Fruit fly (Drosophila melanogaster): ENCODE measurements around the gene CG11626.

CG11626 gene

DNA sequence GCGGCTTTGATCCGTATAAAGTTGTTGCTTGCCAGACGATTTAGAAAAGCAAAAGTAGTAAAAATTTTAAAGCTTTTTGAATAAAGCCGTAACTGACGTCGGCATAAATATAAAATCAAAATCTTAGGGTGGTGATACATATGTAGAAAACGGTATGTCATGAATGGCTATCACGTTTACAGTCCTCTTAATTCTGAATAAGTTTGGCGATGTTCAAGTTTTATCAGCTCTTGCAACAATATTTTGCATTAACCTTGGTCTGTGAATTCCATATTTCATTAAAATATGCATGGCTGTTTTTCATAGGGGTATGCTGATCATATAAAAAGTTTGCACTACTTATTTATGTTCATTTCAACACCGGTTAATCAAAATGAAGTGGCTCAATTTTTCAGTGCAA lies at the start of gene CG11626:
CG11626 (plus strand) TSS at position 301 of the 400 bp plus-strand sequence.
- TF ChIP-seq noc (tag; optimal IDR thresholded peaks at IDR 0.05) = no peak

DNA sequence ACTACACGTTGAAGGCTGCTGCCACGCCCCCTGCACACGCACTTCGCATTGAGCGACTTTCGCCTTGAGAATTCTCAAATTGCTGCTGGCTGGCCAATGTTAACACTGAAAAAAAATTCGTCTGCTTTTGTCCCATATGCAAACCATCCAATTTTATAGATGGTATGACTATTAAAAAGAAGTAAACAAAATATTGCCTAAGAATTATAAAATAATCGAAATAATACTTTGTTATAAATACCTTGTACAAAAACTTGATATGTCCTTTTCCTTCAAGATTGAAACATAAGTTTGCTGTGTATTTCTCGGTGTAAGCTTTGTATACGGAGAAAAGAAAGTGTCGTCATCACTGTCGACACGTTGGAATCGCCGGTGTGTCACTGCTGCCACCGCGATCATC lies 45.8 kb upstream of the CG11626 start:
- TF ChIP-seq noc (tag; optimal IDR thresholded peaks at IDR 0.05) = no peak

DNA sequence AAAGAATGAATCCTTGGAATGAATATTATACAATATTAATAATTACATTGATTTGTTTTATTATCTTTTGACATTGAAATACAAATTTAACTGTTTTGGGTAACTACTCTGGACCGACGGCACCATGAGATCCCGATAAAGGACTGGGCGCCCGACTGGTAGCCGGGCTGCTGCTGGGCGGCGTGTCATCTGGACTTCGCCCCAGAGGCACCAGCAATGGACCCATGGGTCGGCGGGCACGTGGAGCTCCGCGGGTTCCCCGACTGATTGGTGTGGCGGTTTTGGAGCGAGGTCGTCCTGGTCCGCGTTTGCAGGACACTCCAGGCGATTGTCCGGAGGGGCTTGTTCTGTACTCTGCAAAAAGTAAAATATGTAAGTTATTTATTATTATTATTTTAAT lies 39.6 kb upstream of the CG11626 start:
- no peak for TF ChIP-seq noc (tag; optimal IDR thresholded peaks at IDR 0.05)

DNA sequence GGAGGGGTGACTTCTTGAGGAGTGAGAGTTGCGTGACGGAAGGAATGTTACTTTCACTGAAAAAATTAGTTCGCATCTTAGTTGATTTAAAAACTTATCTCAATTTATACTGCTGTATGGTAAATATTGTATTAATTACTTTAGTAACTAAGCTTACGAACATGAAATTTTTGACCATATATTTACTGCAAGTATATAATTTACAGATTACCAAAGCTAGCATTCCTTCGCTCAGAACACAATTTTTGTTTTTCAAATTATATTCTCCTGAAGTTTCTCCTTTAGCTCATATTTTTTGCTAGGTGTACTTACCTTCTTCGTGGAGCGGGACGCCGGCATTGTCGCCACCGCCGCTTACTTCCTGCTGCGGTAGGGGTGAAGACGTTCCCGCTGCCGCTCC lies 38.0 kb upstream of the CG11626 start:
- TF ChIP-seq noc (tag; optimal IDR thresholded peaks at IDR 0.05) = no peak

DNA sequence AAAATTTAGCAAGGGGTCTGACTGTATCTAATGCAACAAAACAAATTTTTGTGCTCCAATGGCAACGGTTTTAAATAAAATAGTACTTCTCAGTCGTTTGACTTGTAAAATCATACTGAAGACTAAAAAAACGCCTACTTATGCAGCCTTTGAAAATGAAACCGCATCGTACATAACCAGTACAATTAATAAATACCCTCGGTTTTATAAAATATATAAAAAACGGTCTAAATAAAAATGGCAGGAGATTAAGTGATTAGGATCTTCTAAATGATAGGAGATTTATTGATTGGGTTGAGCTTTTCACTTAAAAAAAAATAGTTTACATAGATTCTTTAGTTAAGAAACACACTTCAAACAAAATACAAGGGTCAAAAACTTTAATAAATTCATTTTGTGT lies 34.0 kb upstream of the CG11626 start, which contains the start of gene CG3581:
CG3581 (minus strand) TSS at position 101 of the 400 bp plus-strand sequence.
- no peak for TF ChIP-seq noc (tag; optimal IDR thresholded peaks at IDR 0.05)

DNA sequence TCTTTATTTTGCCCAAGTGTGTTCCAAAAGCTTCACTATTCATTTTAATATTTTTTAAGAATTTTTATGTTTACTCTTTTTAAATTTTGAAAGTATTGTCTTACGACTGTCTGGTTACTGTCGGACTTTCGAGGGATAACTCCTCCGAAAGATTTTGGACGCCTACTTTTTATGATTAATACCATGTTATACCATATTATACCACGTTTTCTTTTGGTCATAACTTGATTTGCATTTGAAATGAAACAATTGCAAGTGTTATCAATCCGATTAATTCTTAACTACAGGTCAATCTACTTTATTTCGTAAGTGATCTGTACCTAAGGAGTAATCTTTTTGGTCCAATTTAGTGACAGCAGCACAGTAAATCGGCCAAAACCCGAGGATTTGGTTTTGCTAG lies 32.8 kb upstream of the CG11626 start, which contains the start of gene CG31404:
CG31404 (minus strand) TSS at position 101 of the 400 bp plus-strand sequence.
- TF ChIP-seq noc (tag; optimal IDR thresholded peaks at IDR 0.05) = no peak

DNA sequence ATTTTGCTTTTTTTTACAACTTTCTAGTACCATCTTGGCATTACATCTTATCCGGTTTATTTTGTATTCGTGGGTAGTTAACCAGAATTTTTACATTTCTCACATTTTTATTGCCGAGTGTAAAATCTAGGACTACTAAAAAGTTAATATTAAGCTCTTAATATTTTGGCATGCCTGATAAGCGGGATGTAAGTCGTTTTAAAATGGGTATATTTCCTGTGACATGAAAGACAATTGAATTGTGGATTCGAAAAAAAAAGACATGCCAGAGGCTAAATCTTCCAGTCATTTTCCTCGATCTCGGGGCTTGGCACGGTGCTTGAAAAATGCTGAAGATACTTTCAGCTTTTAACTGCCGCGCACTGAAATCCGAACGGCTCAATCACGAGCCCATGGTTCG lies 31.5 kb upstream of the CG11626 start, which contains the start of gene CG31245:
CG31245 (minus strand) TSS at position 101 of the 400 bp plus-strand sequence.
- no peak for TF ChIP-seq noc (tag; optimal IDR thresholded peaks at IDR 0.05)

DNA sequence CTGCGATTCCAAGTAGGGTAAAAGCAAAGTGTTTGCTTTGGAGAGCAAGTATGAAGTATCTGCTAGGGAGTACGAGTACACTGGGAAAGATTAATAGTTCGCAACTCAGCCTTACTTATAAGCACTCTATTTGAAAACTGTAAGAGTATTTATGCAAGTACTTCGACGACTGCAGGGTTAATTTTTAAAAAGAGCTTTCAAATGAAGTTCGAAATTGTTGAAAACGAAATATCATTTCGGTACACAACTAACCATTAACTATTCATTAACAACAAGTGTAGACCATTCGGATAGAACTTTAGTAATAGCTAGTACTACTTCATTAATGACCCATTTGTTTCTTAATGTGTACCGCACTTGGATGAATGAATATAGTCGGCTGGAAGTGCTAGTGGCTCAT lies 25.4 kb upstream of the CG11626 start:
- TF ChIP-seq noc (tag; optimal IDR thresholded peaks at IDR 0.05) = no peak

DNA sequence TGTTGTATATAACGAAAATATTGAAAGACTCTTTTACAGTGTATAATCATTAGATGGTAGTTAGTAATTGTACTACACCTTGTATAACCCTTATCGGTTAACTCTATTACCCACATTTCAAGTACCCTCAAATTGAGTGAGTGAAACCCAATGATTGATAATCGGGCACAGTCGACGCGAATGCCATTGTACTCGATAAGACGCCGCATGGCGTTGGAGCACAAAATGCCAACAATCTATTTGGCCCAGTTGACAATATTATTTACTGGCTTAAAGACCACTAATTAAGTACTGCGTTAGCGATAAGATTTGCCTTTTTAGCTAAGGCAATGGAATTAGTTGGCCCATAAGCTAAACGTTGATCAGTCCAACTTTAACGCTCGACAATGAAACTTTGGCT lies 21.1 kb upstream of the CG11626 start, which contains the start of gene CG3734:
CG3734 (plus strand) TSS at position 254 of the 400 bp plus-strand sequence.
- peak; percentile 59 for TF ChIP-seq noc (tag; optimal IDR thresholded peaks at IDR 0.05)

DNA sequence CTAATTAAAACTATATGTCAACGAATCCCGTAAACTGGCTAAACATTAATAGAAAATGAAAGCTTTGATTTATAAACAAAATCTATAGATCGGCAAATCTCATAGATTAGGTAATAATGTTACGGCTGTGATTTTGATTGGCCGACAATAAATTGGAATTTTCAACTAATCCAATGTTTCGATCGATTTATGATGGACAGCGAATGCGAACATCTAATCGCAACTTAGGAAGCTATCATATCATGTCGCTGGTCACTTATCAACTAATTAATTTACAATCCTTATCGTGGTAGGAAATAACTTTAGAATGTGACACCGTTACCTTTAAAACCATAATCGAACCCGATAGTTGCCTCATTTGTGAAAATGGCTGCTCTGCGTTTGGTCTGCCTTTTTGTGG lies 18.8 kb upstream of the CG11626 start, which contains the start of gene CG18493:
CG18493 (plus strand) TSS at position 352 of the 400 bp plus-strand sequence.
- TF ChIP-seq noc (tag; optimal IDR thresholded peaks at IDR 0.05) = peak; percentile 78

DNA sequence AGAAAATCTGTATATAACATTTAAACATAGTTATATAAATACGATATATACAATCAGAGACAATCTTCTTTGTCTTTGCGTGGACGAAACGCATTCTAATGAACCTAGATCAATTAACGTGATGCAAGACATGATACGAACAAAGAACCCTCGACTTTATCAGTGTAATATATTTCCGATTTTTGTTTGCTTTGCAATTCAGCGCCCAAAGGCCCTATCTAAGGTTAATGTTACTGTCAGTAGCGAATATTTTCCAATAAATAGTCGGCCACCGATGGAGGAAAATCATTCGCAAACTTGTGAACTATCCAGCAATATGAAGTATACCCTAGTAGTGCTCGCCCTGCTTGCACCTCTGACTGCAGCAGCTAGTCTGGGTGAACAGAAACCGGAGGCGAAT lies 15.6 kb upstream of the CG11626 start, which contains the start of gene CG3739:
CG3739 (plus strand) TSS at position 301 of the 400 bp plus-strand sequence.
- no peak for TF ChIP-seq noc (tag; optimal IDR thresholded peaks at IDR 0.05)

DNA sequence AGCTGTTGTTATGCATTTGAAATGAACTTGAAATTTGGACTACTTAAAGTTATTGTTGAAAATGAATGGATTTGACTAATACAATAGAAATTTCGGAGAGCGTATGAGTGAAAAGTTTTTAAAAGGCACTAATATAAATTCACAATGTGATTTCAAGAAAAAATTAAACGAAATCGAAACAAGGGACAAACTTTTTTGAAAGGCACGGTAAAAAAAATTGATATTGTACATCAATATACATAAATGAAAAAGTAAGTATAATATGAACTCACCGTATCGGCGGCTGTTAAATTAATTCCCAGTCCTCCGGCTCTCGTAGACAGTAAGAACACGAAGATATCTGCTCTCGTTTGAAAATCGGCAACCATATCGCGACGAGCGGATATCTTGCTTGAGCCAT lies 10.2 kb upstream of the CG11626 start, which contains the start of gene CG31244:
CG31244 (minus strand) TSS at position 101 of the 400 bp plus-strand sequence.
- TF ChIP-seq noc (tag; optimal IDR thresholded peaks at IDR 0.05) = no peak

DNA sequence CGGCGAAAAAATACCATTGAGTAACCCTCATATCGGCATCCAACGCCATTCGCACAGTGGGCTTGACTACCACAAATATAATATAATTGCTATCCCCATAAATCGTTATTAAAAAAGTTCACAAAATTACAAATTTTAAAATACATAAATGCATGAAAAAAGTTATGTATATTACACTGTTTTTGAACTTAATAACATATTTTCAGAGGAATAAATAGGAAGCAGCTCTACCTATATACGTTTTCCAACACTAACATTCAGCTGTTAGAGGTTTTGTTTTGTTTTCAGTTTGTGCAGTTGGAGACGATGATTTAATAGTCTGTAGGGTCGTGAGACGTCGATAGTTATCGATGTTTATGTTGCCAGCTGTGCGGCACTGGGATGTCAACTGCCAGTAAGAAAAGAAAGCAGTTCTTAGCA lies 5.6 kb upstream of the CG11626 start, which contains the start of the genes Ino80 and Aptx:
Ino80 (minus strand) TSS at position 58 of the 420 bp plus-strand sequence.
Aptx (plus strand) TSS at position 360 of the 420 bp plus-strand sequence.
- TF ChIP-seq noc (tag; optimal IDR thresholded peaks at IDR 0.05) = peak; percentile 91

DNA sequence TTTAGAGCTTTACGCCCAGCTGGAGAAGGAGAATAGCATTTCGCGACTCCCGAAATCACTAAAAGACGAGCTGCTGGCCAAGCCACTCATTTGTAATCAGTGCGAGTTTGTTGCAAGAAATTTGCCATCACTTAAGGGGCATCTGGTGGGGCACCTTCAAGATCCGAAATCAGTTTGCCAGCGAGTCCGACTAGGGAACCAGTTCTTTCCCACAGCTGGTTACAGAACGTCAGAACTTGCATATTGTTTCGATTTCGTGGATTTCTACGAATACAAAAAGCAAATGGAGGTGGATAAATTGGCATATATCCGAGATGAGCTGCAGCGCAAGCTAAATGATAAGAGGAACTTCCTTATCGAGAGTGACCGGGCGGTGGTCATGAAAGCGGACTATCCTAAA lies 4.4 kb upstream of the CG11626 start:
- TF ChIP-seq noc (tag; optimal IDR thresholded peaks at IDR 0.05) = no peak

DNA sequence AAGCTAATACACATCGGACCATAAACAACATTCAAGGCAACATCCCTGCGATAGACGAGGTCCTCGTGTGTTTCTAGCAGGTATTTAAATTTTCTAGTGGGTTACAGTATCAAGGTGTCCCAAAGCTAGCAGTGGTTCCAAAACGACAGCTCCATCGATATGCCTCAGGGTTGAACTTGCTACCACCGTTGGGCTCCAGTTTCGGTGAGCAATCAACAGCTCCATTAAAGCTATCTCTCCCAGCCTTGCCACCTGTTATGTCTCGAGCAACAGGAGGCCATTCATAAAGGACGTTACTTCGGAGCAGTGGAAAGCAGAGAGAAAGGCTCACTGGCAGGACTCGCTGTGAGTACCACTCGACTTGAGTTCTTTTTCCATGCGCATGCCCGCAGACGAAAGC lies 1.8 kb upstream of the CG11626 start:
- TF ChIP-seq noc (tag; optimal IDR thresholded peaks at IDR 0.05) = no peak

DNA sequence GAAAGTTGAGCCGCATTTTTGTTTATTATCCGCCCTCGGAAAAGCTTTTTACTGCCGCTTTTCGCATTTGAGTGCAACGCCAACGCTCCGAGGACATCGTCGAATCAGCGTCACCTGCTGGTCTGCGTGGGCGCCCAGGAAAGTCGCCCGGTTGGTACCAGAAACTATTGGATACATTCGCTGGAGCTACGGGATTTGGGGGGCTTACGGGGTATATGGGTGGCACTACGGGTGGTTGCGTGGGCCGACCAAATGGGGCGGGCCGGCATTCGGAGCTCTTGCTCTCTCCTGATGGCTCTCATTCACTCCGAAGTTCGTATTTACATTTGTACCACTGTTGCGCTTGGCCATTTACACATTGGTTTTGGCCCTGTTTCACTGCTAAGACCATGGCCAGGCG lies 2.7 kb downstream of the CG11626 start:
- no peak for TF ChIP-seq noc (tag; optimal IDR thresholded peaks at IDR 0.05)

DNA sequence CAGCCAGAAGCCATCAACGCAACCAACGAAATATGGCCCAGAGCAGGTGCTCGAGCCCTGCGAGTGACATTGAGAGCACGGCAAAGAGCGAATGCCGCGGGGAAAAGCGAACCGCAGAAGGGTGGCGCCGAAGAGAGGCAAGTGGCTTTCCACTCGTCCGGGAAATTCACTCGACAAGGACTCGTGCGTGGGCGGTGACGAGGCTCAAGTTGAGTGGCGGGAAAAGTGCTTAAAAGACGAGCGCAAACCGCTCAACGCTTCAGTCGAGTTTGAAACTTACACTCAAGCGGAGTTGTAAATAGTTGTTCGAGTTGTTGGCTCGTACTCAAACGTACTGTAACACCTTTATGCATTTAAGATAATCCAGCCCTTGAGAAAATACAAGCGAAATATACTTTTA lies 3.8 kb downstream of the CG11626 start, which contains the start of gene CG31221:
CG31221 (plus strand) TSS at position 256 of the 400 bp plus-strand sequence.
- TF ChIP-seq noc (tag; optimal IDR thresholded peaks at IDR 0.05) = no peak

DNA sequence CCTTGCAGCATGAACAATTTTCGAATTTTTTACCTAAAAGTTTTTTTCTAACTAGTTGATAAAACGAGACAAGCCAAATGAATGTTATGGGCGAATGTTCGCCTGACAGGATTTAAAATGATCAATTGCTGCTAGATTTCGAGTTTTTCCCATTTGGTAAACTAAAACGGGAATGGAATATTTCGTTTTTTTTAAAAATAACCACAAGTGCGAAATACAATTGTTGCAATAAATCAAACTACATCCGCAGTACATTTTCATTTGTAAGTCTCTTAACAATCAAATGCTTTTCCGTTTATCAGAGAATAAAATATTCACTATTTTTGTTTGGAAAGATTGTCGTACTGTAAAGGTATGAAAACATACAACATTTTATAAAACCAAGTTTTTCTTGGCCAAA lies 16.4 kb downstream of the CG11626 start, which contains the start of gene CG3517:
CG3517 (minus strand) TSS at position 101 of the 400 bp plus-strand sequence.
- no peak for TF ChIP-seq noc (tag; optimal IDR thresholded peaks at IDR 0.05)

All from whole organism, larva.